Worm (Caenorhabditis elegans) whole organism, L1 larva: ENCODE results near the gene F43C11.4.

Experiments used
- aly-2 ChIP-seq: fragments of 150-350 bp; optimal IDR thresholded peaks from 2 replicates; lab custom pipeline; 2014; ENCODE audit warnings: missing biosample characterization, missing genetic modification characterization
- elt-2 ChIP-seq: sonication (generic microtip); optimal IDR thresholded peaks from 2 replicates; lab custom pipeline; 2016; ENCODE audit warnings: missing genetic modification characterization, mild to moderate bottlenecking, inconsistent platforms, missing compliant biosample characterization, missing genetic modification reagents
- lin-35 ChIP-seq, 2 experiments: fragments of 150-350 bp; optimal IDR thresholded peaks; 2 replicates each; lab custom pipeline; 2014; ENCODE audit warnings: missing biosample characterization in 2 of 2, missing genetic modification characterization in 2 of 2, missing genetic modification reagents in 2 of 2
- lin-39 ChIP-seq: fragments of 150-350 bp; optimal IDR thresholded peaks from 2 replicates; lab custom pipeline; 2014; ENCODE audit warnings: missing biosample characterization, missing genetic modification reagents, missing genetic modification characterization
- nhr-71 ChIP-seq: sonication (generic microtip); optimal IDR thresholded peaks from 2 replicates; lab custom pipeline; 2016; ENCODE audit warnings: mild to moderate bottlenecking, missing genetic modification characterization, moderate library complexity, missing compliant biosample characterization
- tbx-2 ChIP-seq: sonication (generic microtip); optimal IDR thresholded peaks from 2 replicates; lab custom pipeline; 2016; ENCODE audit warnings: missing genetic modification characterization, missing compliant biosample characterization
- unc-98 ChIP-seq: fragments of 200-800 bp; sonication (Bioruptor generic); IDR thresholded peaks from 2 replicates; pipeline ENCODE4 v1.3.6; 2022; ENCODE audit warnings: missing genetic modification characterization, missing compliant biosample characterization
- ztf-11 ChIP-seq, 2 experiments: sonication (generic microtip); optimal IDR thresholded peaks; 2 replicates each; lab custom pipeline; 2016 to 2017; ENCODE audit warnings: missing genetic modification characterization in 2 of 2, missing biosample characterization in 1 of 2, missing compliant biosample characterization in 1 of 2

- TF ChIP-seq tbx-2 (tag; lab: Kevin White, UChicago) (no peak), ztf-11 (tag; optimal IDR thresholded peaks at IDR 0.05; lab: Kevin White, UChicago) (no peak), aly-2 (tag; lab: Kevin White, UChicago) (no peak), elt-2 (tag; lab: Kevin White, UChicago) (peak; percentile 30), nhr-71 (tag; lab: Kevin White, UChicago) (no peak), unc-98 (no peak), lin-35 (GFP tag; optimal IDR thresholded peaks at IDR 0.05; lab: Kevin White, UChicago) (no peak), lin-39 (tag; lab: Kevin White, UChicago) (no peak)
Observed at ce11 chrII:2320097-2320496, 26.7 kb upstream of the F43C11.4 start, which contains the start of gene ZK1240.3.
